Worm (Caenorhabditis elegans): ENCODE data around the gene srx-101.

DNA sequence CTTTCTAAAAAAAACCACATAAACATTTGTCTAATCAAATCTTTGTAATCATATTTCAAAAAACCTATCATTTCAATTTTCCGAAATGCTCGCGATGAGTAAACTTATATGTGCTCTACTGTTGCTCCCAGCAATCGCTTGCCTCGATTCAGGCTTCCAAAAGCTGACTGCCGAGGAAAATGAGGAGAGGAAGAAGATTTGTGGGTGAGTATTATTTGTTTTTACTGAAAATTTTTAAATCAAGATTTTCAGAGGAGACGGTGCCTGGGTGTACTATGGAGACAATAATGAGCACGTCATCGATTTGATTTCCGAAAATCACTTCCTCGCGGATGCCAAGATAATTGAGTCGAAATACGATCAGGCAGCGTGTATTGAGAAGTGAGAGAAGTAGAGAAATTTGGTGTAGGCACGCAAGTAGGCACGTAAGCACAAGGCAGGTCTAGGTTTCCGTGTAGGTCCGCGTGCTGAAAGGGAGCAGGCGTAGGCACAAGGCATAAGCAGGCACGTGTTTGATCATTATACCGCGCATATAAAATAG is 33.7 kb upstream of the srx-101 start, which contains the start of gene C46E10.1:
- no peak for TF ChIP-seq ref-1 (GFP tag; conservative IDR thresholded peaks at IDR 0.05)
- no peak for TF ChIP-seq cog-1 (tag; optimal IDR thresholded peaks at IDR 0.05)
- TF ChIP-seq ztf-29 (GFP tag; IDR thresholded peaks at IDR 0.05): no peak
- no peak for TF ChIP-seq med-1 (GFP tag; optimal IDR thresholded peaks at IDR 0.05; ENCODE audit: insufficient read depth)
- no peak for TF ChIP-seq klf-2 (GFP tag; conservative IDR thresholded peaks at IDR 0.05)
- TF ChIP-seq ztf-23 (GFP tag; IDR thresholded peaks at IDR 0.05): no peak
